Fruit fly (Drosophila melanogaster): ENCODE measurements around the gene wtrw.

wtrw gene

dm6 chr3R:7944699-7945349 is 53.7 kb downstream of the wtrw start:
- TF ChIP-seq CG6854 (GFP tag; optimal IDR thresholded peaks at IDR 0.05), result no peak
- TF ChIP-seq Sox15 (GFP tag; optimal IDR thresholded peaks at IDR 0.05), result no peak
- no peak for TF ChIP-seq CG8632 (GFP tag; optimal IDR thresholded peaks at IDR 0.05)
- TF ChIP-seq Eip78C (GFP tag), result peak; percentile 70
- no peak for TF ChIP-seq eg (GFP tag; IDR thresholded peaks at IDR 0.05)
- peak; percentile 12 for TF ChIP-seq CG31627 (GFP tag; optimal IDR thresholded peaks at IDR 0.05)
- no peak for TF ChIP-seq topi (GFP tag; optimal IDR thresholded peaks at IDR 0.05)
- no peak for TF ChIP-seq CG6808 (GFP tag; optimal IDR thresholded peaks at IDR 0.05)
- TF ChIP-seq Blimp-1 (GFP tag; optimal IDR thresholded peaks at IDR 0.05), result peak; percentile 60
- TF ChIP-seq CG8119 (GFP tag; IDR thresholded peaks at IDR 0.05), result 0 out of 3 replicates have a peak, but pooled peaks have one; percentile 25
- peak; percentile 67 for TF ChIP-seq dsx (GFP tag; optimal IDR thresholded peaks at IDR 0.05; ENCODE audit: poor library complexity, severe bottlenecking)
- TF ChIP-seq salr (GFP tag; optimal IDR thresholded peaks at IDR 0.05), result peak in 1 of 2 experiments; percentile 21
- TF ChIP-seq CG4318 (GFP tag; optimal IDR thresholded peaks at IDR 0.05), result no peak
- no peak for TF ChIP-seq CG15336 (GFP tag; IDR thresholded peaks at IDR 0.05)
- TF ChIP-seq acj6 (GFP tag; optimal IDR thresholded peaks at IDR 0.05), result no peak
- TF ChIP-seq fd59A (GFP tag; optimal IDR thresholded peaks at IDR 0.05), result no peak
- no peak for TF ChIP-seq dac (GFP tag; optimal IDR thresholded peaks at IDR 0.05)
- TF ChIP-seq CG6276 (GFP tag; optimal IDR thresholded peaks at IDR 0.05), result no peak
- peak; percentile 26 for TF ChIP-seq Met (GFP tag; optimal IDR thresholded peaks at IDR 0.05)
- TF ChIP-seq CG3032 (tag; optimal IDR thresholded peaks at IDR 0.05), result no peak
- TF ChIP-seq CG16779 (tag; optimal IDR thresholded peaks at IDR 0.05), result no peak
- no peak for TF ChIP-seq CG9139 (GFP tag; optimal IDR thresholded peaks at IDR 0.05)
- TF ChIP-seq Sox102F (GFP tag; optimal IDR thresholded peaks at IDR 0.05), result no peak
- peak; percentile 22 for TF ChIP-seq CG10631 (GFP tag; optimal IDR thresholded peaks at IDR 0.05)
- peak; percentile 9 for TF ChIP-seq CG10669 (GFP tag; optimal IDR thresholded peaks at IDR 0.05)
- TF ChIP-seq CG7368 (GFP tag; optimal IDR thresholded peaks at IDR 0.05), result no peak
- no peak for TF ChIP-seq net (GFP tag; optimal IDR thresholded peaks at IDR 0.05)
- no peak for TF ChIP-seq Gug (GFP tag; IDR thresholded peaks at IDR 0.05)
- peak; percentile 10 for TF ChIP-seq CG6792 (GFP tag; optimal IDR thresholded peaks at IDR 0.05)
- TF ChIP-seq Hr39 (GFP tag; optimal IDR thresholded peaks at IDR 0.05), result peak; percentile 6
- no peak for TF ChIP-seq CG11902 (GFP tag; optimal IDR thresholded peaks at IDR 0.05)
- no peak for TF ChIP-seq ss (GFP tag; optimal IDR thresholded peaks at IDR 0.05)
- no peak for TF ChIP-seq fkh (GFP tag; optimal IDR thresholded peaks at IDR 0.05)
- peak; percentile 50 for TF ChIP-seq CG32006 (GFP tag; optimal IDR thresholded peaks at IDR 0.05)
- no peak for TF ChIP-seq Smox (GFP tag; optimal IDR thresholded peaks at IDR 0.05)
- peak; percentile 31 for TF ChIP-seq pdm3 (GFP tag; optimal IDR thresholded peaks at IDR 0.05)
- TF ChIP-seq achi (GFP tag; optimal IDR thresholded peaks at IDR 0.05), result peak; percentile 19
- peak; percentile 45 for TF ChIP-seq Hr4 (GFP tag; optimal IDR thresholded peaks at IDR 0.05)
- TF ChIP-seq CG34406 (GFP tag; optimal IDR thresholded peaks at IDR 0.05), result no peak
- no peak for TF ChIP-seq CG11762 (GFP tag; optimal IDR thresholded peaks at IDR 0.05; ENCODE audit: insufficient read depth)
- TF ChIP-seq CG8319 (GFP tag; optimal IDR thresholded peaks at IDR 0.05), result no peak
- no peak for TF ChIP-seq vri (GFP tag; optimal IDR thresholded peaks at IDR 0.05)
- TF ChIP-seq Lpt (GFP tag; optimal IDR thresholded peaks at IDR 0.05), result no peak
- no peak for TF ChIP-seq fd85E (GFP tag; optimal IDR thresholded peaks at IDR 0.05)
- TF ChIP-seq Eip75B (GFP tag; optimal IDR thresholded peaks at IDR 0.05), result no peak
- peak; percentile 59 for TF ChIP-seq svp (GFP tag)
- peak; percentile 26 for TF ChIP-seq CG3919 (GFP tag; optimal IDR thresholded peaks at IDR 0.05)
- no peak for TF ChIP-seq Ets96B (tag; optimal IDR thresholded peaks at IDR 0.05)
- TF ChIP-seq Ets21C (GFP tag; optimal IDR thresholded peaks at IDR 0.05), result no peak
- peak; percentile 20 for TF ChIP-seq OdsH (GFP tag; optimal IDR thresholded peaks at IDR 0.05)
- no peak for TF ChIP-seq cyc (GFP tag; optimal IDR thresholded peaks at IDR 0.05)
- peak; percentile 4 for TF ChIP-seq Sox14 (GFP tag; optimal IDR thresholded peaks at IDR 0.05)
